ENCODE assay signal across 2 worm cellular contexts in genomic region chrIV:11922011-11922410, ce11.
TF ChIP-seq lines count a peak whose summit lies in the region.

Gene ZK822.1 (minus strand): TSS chrIV:11922131.

TF ChIP-seq in whole organism, mixed stage, embryonic, 35 proteins besides CTCF, POLR2A, EP300 and RAD21:
- peak; percentile 93 for TF ChIP-seq hlh-1 (tag; optimal IDR thresholded peaks at IDR 0.05; lab: Kevin White, UChicago)
- no peak for TF ChIP-seq snpc-4 (tag; optimal IDR thresholded peaks at IDR 0.05; lab: Kevin White, UChicago)
- no peak for TF ChIP-seq tbx-8 (GFP tag; optimal IDR thresholded peaks at IDR 0.05; lab: Kevin White, UChicago)
- TF ChIP-seq blmp-1 (tag; optimal IDR thresholded peaks at IDR 0.05; lab: Kevin White, UChicago): no peak
- TF ChIP-seq unc-62 (GFP tag; optimal IDR thresholded peaks at IDR 0.05; lab: Kevin White, UChicago): peak; percentile 18
- TF ChIP-seq unc-39 (tag; optimal IDR thresholded peaks at IDR 0.05; lab: Kevin White, UChicago): no peak
- no peak for TF ChIP-seq lsy-2 (tag; optimal IDR thresholded peaks at IDR 0.05; lab: Kevin White, UChicago)

TF ChIP-seq in whole organism, young adult, 124 proteins besides CTCF, POLR2A, EP300 and RAD21:
- TF ChIP-seq Y67H2A.10 (GFP tag; conservative IDR thresholded peaks at IDR 0.05; lab: Robert Waterston, UW) (no peak), ztf-3 (GFP tag; optimal IDR thresholded peaks at IDR 0.05; lab: Kevin White, UChicago) (no peak), ceh-91 (GFP tag; IDR thresholded peaks at IDR 0.05; lab: Robert Waterston, UW) (no peak), sea-2 (GFP tag; IDR thresholded peaks at IDR 0.05; lab: Robert Waterston, UW) (no peak), cebp-1 (GFP tag; IDR thresholded peaks at IDR 0.05; lab: Robert Waterston, UW) (no peak), cebp-1 (tag; optimal IDR thresholded peaks at IDR 0.05; lab: Kevin White, UChicago) (peak; percentile 10)

Comparison
In these comparisons a context has a peak if more than half of its experiments do, and no peak if none do; other contexts are left out.
1. Of the 3 proteins assayed by ChIP-seq in both whole organism, young adult and whole organism, mixed stage, embryonic: peak only in whole organism, young adult: none; only in whole organism, mixed stage, embryonic: unc-62; in both: none; in neither: 2.